Fruit fly (Drosophila melanogaster) whole organism, prepupa: ENCODE measurements around the gene CG13047.

ENCODE experiments used
- CG10669 ChIP-seq: fragments of 200-800 bp; sonication (Bioruptor generic); optimal IDR thresholded peaks from 3 replicates; lab custom pipeline; 2018; ENCODE audit warnings: missing biosample characterization, mild to moderate bottlenecking, missing genetic modification characterization, moderate library complexity
- CG11294 ChIP-seq: fragments of 200-800 bp; sonication (Bioruptor generic); IDR thresholded peaks from 2 replicates; pipeline ENCODE4 v1.3.6; 2022; ENCODE audit warnings: missing biosample characterization, missing genetic modification characterization
- CG11762 ChIP-seq: fragments of 200-800 bp; sonication (Bioruptor generic); optimal IDR thresholded peaks from 3 replicates; lab custom pipeline; 2016; ENCODE audit warnings: missing biosample characterization, missing genetic modification characterization; ENCODE audit not compliant: insufficient read depth
- CG11902 ChIP-seq: fragments of 200-800 bp; sonication (Bioruptor generic); optimal IDR thresholded peaks from 3 replicates; lab custom pipeline; 2016; ENCODE audit warnings: missing biosample characterization, missing genetic modification characterization
- CG15336 ChIP-seq: fragments of 200-800 bp; sonication (Bioruptor generic); IDR thresholded peaks from 2 replicates; pipeline ENCODE4 v1.3.6; 2022; ENCODE audit warnings: missing biosample characterization, missing genetic modification characterization
- CG1621 ChIP-seq: fragments of 200-800 bp; sonication (Bioruptor generic); optimal IDR thresholded peaks from 3 replicates; lab custom pipeline; 2018; ENCODE audit warnings: missing biosample characterization, mild to moderate bottlenecking, missing genetic modification characterization
- CG16779 ChIP-seq: fragments of 200-800 bp; sonication (Bioruptor generic); optimal IDR thresholded peaks from 3 replicates; lab custom pipeline; 2017; ENCODE audit warnings: missing biosample characterization, mild to moderate bottlenecking, missing genetic modification characterization
- CG3032 ChIP-seq: fragments of 200-800 bp; optimal IDR thresholded peaks from 2 replicates; lab custom pipeline; 2019; ENCODE audit warnings: missing biosample characterization, mild to moderate bottlenecking, missing genetic modification characterization, moderate library complexity
- CG31627 ChIP-seq: fragments of 200-800 bp; sonication (Bioruptor generic); optimal IDR thresholded peaks from 3 replicates; lab custom pipeline; 2016; ENCODE audit warnings: missing biosample characterization, missing genetic modification characterization
- CG32006 ChIP-seq: fragments of 200-800 bp; sonication (Bioruptor generic); optimal IDR thresholded peaks from 3 replicates; lab custom pipeline; 2017; ENCODE audit warnings: missing biosample characterization, mild to moderate bottlenecking, missing genetic modification characterization
- CG34406 ChIP-seq: fragments of 200-800 bp; sonication (Bioruptor generic); optimal IDR thresholded peaks from 3 replicates; lab custom pipeline; 2016; ENCODE audit warnings: missing biosample characterization, missing genetic modification characterization
- CG4318 ChIP-seq: fragments of 200-800 bp; sonication (Bioruptor generic); optimal IDR thresholded peaks from 3 replicates; lab custom pipeline; 2017; ENCODE audit warnings: missing biosample characterization, mild to moderate bottlenecking, missing genetic modification characterization
- CG6163 ChIP-seq: fragments of 200-800 bp; sonication (Bioruptor generic); IDR thresholded peaks from 3 replicates; pipeline ENCODE4 v1.3.6; 2022; ENCODE audit warnings: missing biosample characterization, missing genetic modification characterization
- CG6276 ChIP-seq: fragments of 200-800 bp; sonication (Bioruptor generic); optimal IDR thresholded peaks from 2 replicates; lab custom pipeline; 2017; ENCODE audit warnings: missing biosample characterization, mild to moderate bottlenecking, missing genetic modification characterization
- CG6792 ChIP-seq: fragments of 200-800 bp; sonication (Bioruptor generic); optimal IDR thresholded peaks from 3 replicates; lab custom pipeline; 2016; ENCODE audit warnings: missing biosample characterization, missing genetic modification characterization
- CG6808 ChIP-seq: fragments of 200-800 bp; sonication (Bioruptor generic); optimal IDR thresholded peaks from 3 replicates; lab custom pipeline; 2017; ENCODE audit warnings: missing biosample characterization, missing genetic modification characterization, mild to moderate bottlenecking, moderate library complexity, missing genetic modification reagents
- CG6854 ChIP-seq: fragments of 200-800 bp; sonication (Bioruptor generic); optimal IDR thresholded peaks from 2 replicates; lab custom pipeline; 2017; ENCODE audit warnings: missing biosample characterization, mild to moderate bottlenecking, missing genetic modification characterization
- CG7368 ChIP-seq: fragments of 200-800 bp; sonication (Bioruptor generic); optimal IDR thresholded peaks from 3 replicates; lab custom pipeline; 2016; ENCODE audit warnings: missing biosample characterization, missing genetic modification characterization
- CG8632 ChIP-seq: fragments of 200-800 bp; sonication (Bioruptor generic); optimal IDR thresholded peaks from 3 replicates; lab custom pipeline; 2016; ENCODE audit warnings: missing biosample characterization, missing genetic modification characterization
- CG9139 ChIP-seq: fragments of 200-800 bp; sonication (Bioruptor generic); optimal IDR thresholded peaks from 3 replicates; lab custom pipeline; 2017; ENCODE audit warnings: missing biosample characterization, mild to moderate bottlenecking, missing genetic modification characterization
- Eip78C ChIP-seq: fragments of 200-800 bp; sonication (Bioruptor generic); peaks from one replicate; lab custom pipeline; 2016; ENCODE audit warnings: missing biosample characterization, missing genetic modification characterization
- Eip93F ChIP-seq: fragments of 200-800 bp; sonication (Bioruptor generic); optimal IDR thresholded peaks from 2 replicates; lab custom pipeline; 2016; ENCODE audit warnings: missing biosample characterization, mild to moderate bottlenecking, missing genetic modification characterization
- Ets21C ChIP-seq: fragments of 200-800 bp; sonication (Bioruptor generic); optimal IDR thresholded peaks from 3 replicates; lab custom pipeline; 2016; ENCODE audit warnings: missing biosample characterization, missing genetic modification characterization
- Ets96B ChIP-seq: fragments of 200-800 bp; optimal IDR thresholded peaks from 2 replicates; lab custom pipeline; 2019; ENCODE audit warnings: missing biosample characterization, mild to moderate bottlenecking, missing genetic modification characterization, moderate library complexity
- Gug ChIP-seq: fragments of 200-800 bp; sonication (Bioruptor generic); IDR thresholded peaks from 2 replicates; pipeline ENCODE4 v1.3.6; 2022; ENCODE audit warnings: missing biosample characterization, missing genetic modification characterization
- Hr38 ChIP-seq: sonication (Bioruptor generic); optimal IDR thresholded peaks from 2 replicates; lab custom pipeline; 2016; ENCODE audit warnings: missing biosample characterization, missing genetic modification characterization
- Hr39 ChIP-seq: fragments of 200-800 bp; sonication (Bioruptor generic); optimal IDR thresholded peaks from 2 replicates; lab custom pipeline; 2016; ENCODE audit warnings: missing biosample characterization, missing genetic modification characterization
- Hr4 ChIP-seq: fragments of 200-800 bp; sonication (Bioruptor generic); optimal IDR thresholded peaks from 3 replicates; lab custom pipeline; 2016; ENCODE audit warnings: missing biosample characterization, missing genetic modification characterization
- Met ChIP-seq: fragments of 200-800 bp; sonication (Bioruptor generic); optimal IDR thresholded peaks from 3 replicates; lab custom pipeline; 2016; ENCODE audit warnings: missing biosample characterization, missing genetic modification characterization
- OdsH ChIP-seq: fragments of 200-800 bp; sonication (Bioruptor generic); optimal IDR thresholded peaks from 3 replicates; lab custom pipeline; 2016; ENCODE audit warnings: missing biosample characterization, missing genetic modification characterization
- Sox14 ChIP-seq: fragments of 200-800 bp; sonication (Bioruptor generic); optimal IDR thresholded peaks from 3 replicates; lab custom pipeline; 2016; ENCODE audit warnings: missing biosample characterization, missing genetic modification characterization
- achi ChIP-seq: fragments of 200-800 bp; sonication (Bioruptor generic); optimal IDR thresholded peaks from 3 replicates; lab custom pipeline; 2016; ENCODE audit warnings: missing biosample characterization, missing genetic modification characterization
- acj6 ChIP-seq: fragments of 200-800 bp; sonication (Bioruptor generic); optimal IDR thresholded peaks from 3 replicates; lab custom pipeline; 2016; ENCODE audit warnings: missing biosample characterization, missing genetic modification characterization
- dac ChIP-seq: fragments of 200-800 bp; sonication (Bioruptor generic); optimal IDR thresholded peaks from 2 replicates; lab custom pipeline; 2017; ENCODE audit warnings: missing biosample characterization, mild to moderate bottlenecking, missing genetic modification characterization
- eg ChIP-seq: fragments of 200-800 bp; sonication (Bioruptor generic); IDR thresholded peaks from 3 replicates; pipeline ENCODE4 v1.3.6; 2022; ENCODE audit warnings: missing biosample characterization, missing genetic modification characterization
- fd59A ChIP-seq: fragments of 200-800 bp; sonication (Bioruptor generic); optimal IDR thresholded peaks from 2 replicates; lab custom pipeline; 2017; ENCODE audit warnings: missing biosample characterization, mild to moderate bottlenecking, missing genetic modification characterization, missing genetic modification reagents
- fd85E ChIP-seq: fragments of 200-800 bp; sonication (Bioruptor generic); optimal IDR thresholded peaks from 3 replicates; lab custom pipeline; 2016; ENCODE audit warnings: missing biosample characterization, missing genetic modification characterization
- fkh ChIP-seq: fragments of 200-800 bp; sonication (Bioruptor generic); optimal IDR thresholded peaks from 3 replicates; lab custom pipeline; 2017; ENCODE audit warnings: missing biosample characterization, mild to moderate bottlenecking, missing genetic modification characterization, moderate library complexity
- lz ChIP-seq: fragments of 200-800 bp; sonication (Bioruptor generic); optimal IDR thresholded peaks from 3 replicates; lab custom pipeline; 2016; ENCODE audit warnings: missing biosample characterization, missing genetic modification characterization
- pdm3 ChIP-seq: fragments of 200-800 bp; sonication (Bioruptor generic); optimal IDR thresholded peaks from 3 replicates; lab custom pipeline; 2016; ENCODE audit warnings: missing biosample characterization, missing genetic modification characterization
- spab ChIP-seq: fragments of 200-800 bp; sonication (Bioruptor generic); optimal IDR thresholded peaks from 2 replicates; lab custom pipeline; 2017; ENCODE audit warnings: missing biosample characterization, mild to moderate bottlenecking, missing genetic modification characterization, missing genetic modification reagents
- svp ChIP-seq: fragments of 200-800 bp; sonication (Bioruptor generic); peaks from one replicate; lab custom pipeline; 2016; ENCODE audit warnings: missing biosample characterization, missing genetic modification characterization
- topi ChIP-seq: fragments of 200-800 bp; sonication (Bioruptor generic); optimal IDR thresholded peaks from 3 replicates; lab custom pipeline; 2016; ENCODE audit warnings: missing biosample characterization, missing genetic modification characterization
- vri ChIP-seq: fragments of 200-800 bp; sonication (Bioruptor generic); optimal IDR thresholded peaks from 3 replicates; lab custom pipeline; 2016; ENCODE audit warnings: missing biosample characterization, mild to moderate bottlenecking, missing genetic modification characterization

Gene CG13047

DNA sequence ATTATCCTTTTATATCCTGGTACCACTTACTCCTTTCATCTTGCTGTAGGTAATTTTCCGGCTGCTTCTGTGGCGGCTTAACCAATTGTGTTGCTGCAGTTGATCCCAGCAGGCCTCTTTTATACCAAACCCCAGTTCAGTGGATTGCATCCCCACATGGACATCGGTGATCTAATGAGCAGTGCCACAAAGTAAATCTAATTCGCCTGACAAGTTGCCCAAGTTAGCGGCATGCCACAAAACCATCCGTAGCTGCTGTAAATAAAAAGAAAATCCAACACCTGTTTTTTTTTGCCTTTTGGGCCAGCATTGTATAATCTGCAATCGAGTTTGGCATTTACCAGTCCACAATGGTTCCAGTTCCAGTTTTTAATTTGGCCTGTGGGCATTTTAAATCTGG, 6.0 kb downstream of the CG13047 start, which contains the start of gene CG13050:
Gene CG13050 (minus strand): TSS at position 101 of the 400 bp plus-strand sequence.
- no peak for TF ChIP-seq CG6163
- TF ChIP-seq CG11294 (GFP tag; lab: Robert Waterston, UW): no peak
- TF ChIP-seq Ets21C (GFP tag; lab: Kevin White, UChicago): no peak
- no peak for TF ChIP-seq Hr38
- no peak for TF ChIP-seq CG6854
- no peak for TF ChIP-seq CG32006 (GFP tag; lab: Kevin White, UChicago)
- no peak for TF ChIP-seq CG7368 (GFP tag; lab: Kevin White, UChicago)
- TF ChIP-seq achi: no peak
- TF ChIP-seq fd85E (GFP tag; lab: Kevin White, UChicago): no peak
- TF ChIP-seq Hr4 (GFP tag; lab: Kevin White, UChicago): no peak
- TF ChIP-seq eg (GFP tag; lab: Robert Waterston, UW): no peak

DNA sequence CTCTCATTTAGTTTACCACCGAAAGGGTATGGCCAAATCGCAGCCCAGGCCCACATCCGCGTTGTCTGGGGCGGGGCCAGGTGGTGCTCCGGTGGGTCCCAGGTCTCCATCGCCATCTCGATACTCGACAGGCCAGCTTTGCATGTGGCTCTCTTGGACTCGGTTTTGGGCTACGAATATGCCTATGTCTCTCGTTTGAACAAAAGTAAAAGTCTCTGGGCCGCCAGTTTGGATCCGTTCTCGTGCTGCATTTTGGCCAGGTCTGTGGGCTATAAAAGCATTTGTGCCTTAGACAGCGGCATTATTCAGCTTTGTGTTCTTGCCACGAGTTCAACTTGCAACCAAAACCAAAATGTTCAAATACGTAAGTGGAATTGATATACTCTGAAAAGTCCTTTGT, 8.1 kb downstream of the CG13047 start, which contains the start of gene CG13065:
Gene CG13065 (plus strand): TSS at position 301 of the 400 bp plus-strand sequence.
- TF ChIP-seq Hr4 (GFP tag; lab: Kevin White, UChicago): no peak
- TF ChIP-seq Eip93F (GFP tag; lab: Kevin White, UChicago): no peak
- TF ChIP-seq dac (GFP tag; lab: Kevin White, UChicago): no peak
- TF ChIP-seq Hr38: no peak
- no peak for TF ChIP-seq Eip78C
- no peak for TF ChIP-seq Gug (GFP tag; lab: Robert Waterston, UW)
- no peak for TF ChIP-seq CG34406
- TF ChIP-seq Sox14 (GFP tag; lab: Kevin White, UChicago): no peak
- no peak for TF ChIP-seq CG1621 (tag; lab: Kevin White, UChicago)
- TF ChIP-seq, all 60 proteins: peak for 0

DNA sequence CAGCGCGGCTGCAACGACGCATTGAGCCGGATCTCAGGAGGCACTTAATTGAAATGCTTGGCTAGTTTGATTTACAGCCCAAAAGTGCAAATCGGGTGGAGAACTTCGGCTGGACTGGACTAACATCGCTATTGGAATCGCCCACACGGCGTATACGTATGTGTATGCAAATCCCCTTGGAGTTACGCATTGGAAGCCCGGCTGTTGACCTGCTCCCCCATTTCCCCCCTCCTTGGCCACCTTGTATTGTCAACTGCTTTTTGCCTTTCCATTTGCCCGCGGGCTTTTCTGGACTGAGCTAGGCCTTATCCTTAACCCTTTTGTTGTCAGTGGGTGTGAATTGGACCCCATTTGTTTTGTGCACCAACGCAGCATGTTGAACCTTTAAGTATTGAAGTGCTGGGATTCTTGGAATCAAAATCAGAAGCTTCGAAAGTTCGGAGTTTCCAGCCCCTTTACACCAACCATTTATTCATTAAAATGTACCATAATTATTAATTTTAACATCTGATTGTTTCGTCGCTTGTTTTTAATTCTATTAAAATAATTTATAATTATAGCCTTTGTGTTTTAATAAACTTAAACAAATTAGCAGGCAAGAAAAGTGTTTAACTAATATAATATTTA, 9.7 kb downstream of the CG13047 start:
- TF ChIP-seq CG7368 (GFP tag; lab: Kevin White, UChicago) (no peak), CG31627 (GFP tag; lab: Kevin White, UChicago) (no peak), spab (GFP tag; lab: Kevin White, UChicago) (peak; percentile 16), CG11762 (GFP tag; lab: Kevin White, UChicago) (no peak), CG15336 (GFP tag; lab: Robert Waterston, UW) (no peak; the same call in 1 of the 2 replicates), CG16779 (tag; lab: Kevin White, UChicago) (no peak), Gug (GFP tag; lab: Robert Waterston, UW) (no peak), CG6792 (no peak), Eip78C (peak; percentile 68), fd59A (GFP tag; lab: Kevin White, UChicago) (peak; percentile 9), lz (no peak), CG32006 (GFP tag; lab: Kevin White, UChicago) (peak; percentile 20), CG4318 (GFP tag; lab: Kevin White, UChicago) (no peak), CG8632 (GFP tag; lab: Kevin White, UChicago) (no peak), Ets96B (tag; lab: Kevin White, UChicago) (peak; percentile 37), acj6 (GFP tag; lab: Kevin White, UChicago) (no peak), CG11902 (GFP tag; lab: Kevin White, UChicago) (no peak), Met (no peak), vri (no peak), Hr39 (GFP tag; lab: Kevin White, UChicago) (no peak), Hr38 (no peak), pdm3 (GFP tag; lab: Kevin White, UChicago) (no peak), CG10669 (GFP tag; lab: Kevin White, UChicago) (peak; percentile 6), CG6276 (GFP tag; lab: Kevin White, UChicago) (no peak), CG9139 (GFP tag; lab: Kevin White, UChicago) (no peak), OdsH (GFP tag; lab: Kevin White, UChicago) (no peak), svp (GFP tag; lab: Kevin White, UChicago) (peak; percentile 17), topi (GFP tag; lab: Kevin White, UChicago) (no peak), CG1621 (tag; lab: Kevin White, UChicago) (no peak), Hr4 (GFP tag; lab: Kevin White, UChicago) (no peak), CG6808 (GFP tag; lab: Kevin White, UChicago) (peak; percentile 44), CG11294 (GFP tag; lab: Robert Waterston, UW) (no peak), CG3032 (tag; lab: Kevin White, UChicago) (peak; percentile 51), fkh (GFP tag; lab: Kevin White, UChicago) (no peak)
